Worm (Caenorhabditis elegans) whole organism, midembryonic: ENCODE measurements around the gene R144.11.

Experiments
- flt-1 ChIP-seq: fragments of 200-800 bp; sonication (Bioruptor generic); IDR thresholded peaks from 2 replicates; pipeline ENCODE4 v1.3.6; 2022; ENCODE audit warnings: missing genetic modification characterization, missing compliant biosample characterization
- klf-2 ChIP-seq: fragments of 200-800 bp; sonication (Bioruptor generic); conservative IDR thresholded peaks from 2 replicates; pipeline ENCODE4 v1.3.6; 2022; ENCODE audit warnings: missing genetic modification reagents, missing genetic modification characterization, missing compliant biosample characterization
- med-1 ChIP-seq: sonication (generic microtip); optimal IDR thresholded peaks from 2 replicates; lab custom pipeline; 2017; ENCODE audit warnings: missing genetic modification characterization, mild to moderate bottlenecking, missing compliant biosample characterization, antibody characterized with exemption, missing genetic modification reagents; ENCODE audit not compliant: insufficient read depth
- ref-1 ChIP-seq: fragments of 200-800 bp; sonication (Bioruptor generic); conservative IDR thresholded peaks from 2 replicates; pipeline ENCODE4 v1.3.6; 2022; ENCODE audit warnings: missing genetic modification reagents, missing genetic modification characterization, missing compliant biosample characterization
- tab-1 ChIP-seq: fragments of 200-800 bp; sonication (Bioruptor generic); IDR thresholded peaks from 2 replicates; pipeline ENCODE4 v1.3.6; 2022; ENCODE audit warnings: missing genetic modification characterization, missing compliant biosample characterization
- ztf-23 ChIP-seq: fragments of 200-800 bp; sonication (Bioruptor generic); IDR thresholded peaks from 2 replicates; pipeline ENCODE4 v1.3.6; 2022; ENCODE audit warnings: missing genetic modification reagents, missing genetic modification characterization, missing compliant biosample characterization
- ztf-29 ChIP-seq: fragments of 200-800 bp; sonication (Bioruptor generic); IDR thresholded peaks from 2 replicates; pipeline ENCODE4 v1.3.6; 2022; ENCODE audit warnings: missing genetic modification reagents, missing genetic modification characterization, missing compliant biosample characterization

DNA sequence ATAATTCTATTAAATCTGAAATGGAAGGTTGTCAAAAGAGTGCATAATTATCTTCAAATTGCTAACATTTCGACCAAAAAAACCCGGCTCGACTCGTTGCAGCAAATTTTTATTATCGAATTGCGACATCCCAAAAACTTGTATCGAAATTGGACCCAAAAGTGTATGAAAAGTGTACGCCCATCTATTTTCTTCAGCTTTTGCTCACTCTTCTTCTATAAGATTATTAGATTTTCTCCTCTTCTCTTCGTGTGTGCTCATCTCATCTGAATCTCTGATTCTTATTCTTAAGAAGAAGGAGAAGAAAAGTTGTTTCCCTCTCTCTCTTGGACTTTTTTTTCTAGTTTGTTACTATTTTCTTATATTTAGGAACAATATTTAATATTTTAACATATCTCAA lies 41.4 kb downstream of the R144.11 start:
- TF ChIP-seq ztf-29 (GFP tag; lab: Robert Waterston, UW) (no peak), flt-1 (GFP tag; lab: Robert Waterston, UW) (no peak), ref-1 (GFP tag; lab: Robert Waterston, UW) (no peak), tab-1 (no peak), med-1 (no peak), ztf-23 (GFP tag; lab: Robert Waterston, UW) (no peak), klf-2 (GFP tag; lab: Robert Waterston, UW) (no peak)
